Worm (Caenorhabditis elegans) whole organism, L4 larva: Measurements from ENCODE around the gene repo-1.

ENCODE experiments used
- F10B5.3 ChIP-seq: sonication (generic microtip); optimal IDR thresholded peaks from 2 replicates; lab custom pipeline; 2016; ENCODE audit warnings: mild to moderate bottlenecking, missing genetic modification characterization, missing compliant biosample characterization
- T26A8.4 ChIP-seq: fragments of 200-800 bp; sonication (Bioruptor generic); IDR thresholded peaks from 2 replicates; pipeline ENCODE4 v1.3.6; 2022; ENCODE audit warnings: missing genetic modification characterization, missing compliant biosample characterization
- Y48G9A.11 ChIP-seq: fragments of 200-800 bp; sonication (Bioruptor generic); IDR thresholded peaks from 2 replicates; pipeline ENCODE4 v1.3.6; 2022; ENCODE audit warnings: missing genetic modification reagents, missing genetic modification characterization, missing compliant biosample characterization
- Y75B8A.6 ChIP-seq: fragments of 200-800 bp; sonication (Bioruptor generic); IDR thresholded peaks from 2 replicates; pipeline ENCODE4 v1.3.6; 2022; ENCODE audit warnings: missing genetic modification reagents, missing genetic modification characterization, missing compliant biosample characterization
- ZK337.2 ChIP-seq: fragments of 200-800 bp; sonication (Bioruptor generic); IDR thresholded peaks from 2 replicates; pipeline ENCODE4 v1.3.6; 2022; ENCODE audit warnings: missing genetic modification reagents, missing genetic modification characterization, missing compliant biosample characterization
- aha-1 ChIP-seq: fragments of 150-350 bp; peaks from one replicate; lab custom pipeline; 2014; ENCODE audit warnings: missing biosample characterization, missing genetic modification characterization
- aly-2 ChIP-seq: sonication (generic microtip); optimal IDR thresholded peaks from 2 replicates; lab custom pipeline; 2018; ENCODE audit warnings: missing biosample characterization, missing genetic modification characterization
- attf-4 ChIP-seq: sonication (generic microtip); optimal IDR thresholded peaks from 3 replicates; lab custom pipeline; 2017; ENCODE audit warnings: missing biosample characterization, missing genetic modification characterization
- ces-1 ChIP-seq: fragments of 150-350 bp; sonication (generic microtip); optimal IDR thresholded peaks from 4 replicates; lab custom pipeline; 2014; ENCODE audit warnings: missing biosample characterization, missing genetic modification reagents, missing genetic modification characterization
- cey-2 ChIP-seq: sonication (generic microtip); optimal IDR thresholded peaks from 3 replicates; lab custom pipeline; 2017; ENCODE audit warnings: missing genetic modification characterization, mild to moderate bottlenecking, missing compliant biosample characterization, antibody characterized with exemption, borderline replicate concordance; ENCODE audit not compliant: insufficient read depth
- daf-16 ChIP-seq, 3 experiments: sonication (generic microtip); optimal IDR thresholded peaks; 2 replicates each; lab custom pipeline; 2016 to 2017; ENCODE audit warnings: missing genetic modification characterization in 3 of 3, missing genetic modification reagents in 3 of 3, mild to moderate bottlenecking in 2 of 3, missing compliant biosample characterization in 2 of 3, missing biosample characterization in 1 of 3, moderate library complexity in 1 of 3
- daf-8 ChIP-seq: fragments of 200-800 bp; sonication (Bioruptor generic); IDR thresholded peaks from 2 replicates; pipeline ENCODE4 v1.3.6; 2022; ENCODE audit warnings: missing genetic modification characterization, missing compliant biosample characterization
- dmd-6 ChIP-seq: fragments of 200-800 bp; sonication (Bioruptor generic); IDR thresholded peaks from 2 replicates; pipeline ENCODE4 v1.3.6; 2022; ENCODE audit warnings: missing genetic modification reagents, missing genetic modification characterization, missing compliant biosample characterization
- dpl-1 ChIP-seq: fragments of 150-350 bp; optimal IDR thresholded peaks from 2 replicates; lab custom pipeline; 2014; ENCODE audit warnings: missing biosample characterization, missing genetic modification reagents, missing genetic modification characterization
- dve-1 ChIP-seq: sonication (generic microtip); optimal IDR thresholded peaks from 2 replicates; lab custom pipeline; 2017; ENCODE audit warnings: antibody characterized with exemption, mild to moderate bottlenecking, missing genetic modification characterization, missing compliant biosample characterization; ENCODE audit not compliant: insufficient read depth
- egl-27 ChIP-seq: sonication (generic microtip); optimal IDR thresholded peaks from 3 replicates; lab custom pipeline; 2017; ENCODE audit warnings: missing biosample characterization, missing genetic modification reagents, missing genetic modification characterization
- egl-43 ChIP-seq: fragments of 200-800 bp; sonication (Bioruptor generic); IDR thresholded peaks from 2 replicates; pipeline ENCODE4 v1.3.6; 2022; ENCODE audit warnings: missing genetic modification reagents, missing genetic modification characterization, missing compliant biosample characterization
- fos-1 ChIP-seq: fragments of 150-350 bp; optimal IDR thresholded peaks from 2 replicates; lab custom pipeline; 2014; ENCODE audit warnings: missing biosample characterization, missing genetic modification characterization
- hif-1 ChIP-seq, 2 experiments: sonication (generic microtip); optimal IDR thresholded peaks; 2 replicates each; lab custom pipeline; 2016 to 2017; ENCODE audit warnings: missing compliant biosample characterization in 2 of 2, missing genetic modification characterization in 2 of 2, missing genetic modification reagents in 2 of 2, missing genotype in 2 of 2, mild to moderate bottlenecking in 1 of 2
- hlh-11 ChIP-seq: fragments of 200-800 bp; sonication (Bioruptor generic); optimal IDR thresholded peaks from 2 replicates; lab custom pipeline; 2018; ENCODE audit warnings: mild to moderate bottlenecking, missing genetic modification characterization, missing compliant biosample characterization
- hlh-30 ChIP-seq: sonication (generic microtip); optimal IDR thresholded peaks from 2 replicates; lab custom pipeline; 2017; ENCODE audit warnings: antibody characterized with exemption, mild to moderate bottlenecking, missing genetic modification characterization, missing compliant biosample characterization; ENCODE audit not compliant: insufficient read depth
- lin-1 ChIP-seq: fragments of 200-800 bp; sonication (Bioruptor generic); IDR thresholded peaks from 2 replicates; pipeline ENCODE4 v1.3.6; 2022; ENCODE audit warnings: missing genetic modification reagents, missing genetic modification characterization, missing compliant biosample characterization
- lin-15B ChIP-seq: fragments of 150-350 bp; sonication (generic microtip); optimal IDR thresholded peaks from 3 replicates; lab custom pipeline; 2014; ENCODE audit warnings: missing biosample characterization, missing genetic modification characterization
- lir-3 ChIP-seq: sonication (generic microtip); optimal IDR thresholded peaks from 2 replicates; lab custom pipeline; 2016; ENCODE audit warnings: mild to moderate bottlenecking, missing genetic modification characterization, missing compliant biosample characterization
- lsy-2 ChIP-seq, 2 experiments: fragments of 150-350 bp in 1 of 2; sonication (generic microtip) in 1 of 2; optimal IDR thresholded peaks; 2 replicates each; lab custom pipeline; 2014 to 2017; ENCODE audit warnings: missing biosample characterization in 2 of 2, missing genetic modification characterization in 2 of 2
- madf-9 ChIP-seq: fragments of 200-800 bp; sonication (Bioruptor generic); conservative IDR thresholded peaks from 2 replicates; pipeline ENCODE4 v1.3.6; 2022; ENCODE audit warnings: missing genetic modification reagents, missing genetic modification characterization, missing compliant biosample characterization
- mxl-3 ChIP-seq: fragments of 200-800 bp; sonication (Bioruptor generic); optimal IDR thresholded peaks from 2 replicates; lab custom pipeline; 2018; ENCODE audit warnings: mild to moderate bottlenecking, missing genetic modification characterization, missing compliant biosample characterization
- nhr-10 ChIP-seq: fragments of 150-350 bp; optimal IDR thresholded peaks from 2 replicates; lab custom pipeline; 2014; ENCODE audit warnings: missing biosample characterization, missing genetic modification characterization
- nhr-111 ChIP-seq: fragments of 200-800 bp; sonication (Bioruptor generic); optimal IDR thresholded peaks from 2 replicates; lab custom pipeline; 2018; ENCODE audit warnings: mild to moderate bottlenecking, missing genetic modification characterization, missing compliant biosample characterization
- nhr-237 ChIP-seq: sonication (generic microtip); optimal IDR thresholded peaks from 2 replicates; lab custom pipeline; 2017; ENCODE audit warnings: missing biosample characterization, missing genetic modification characterization
- nhr-25 ChIP-seq: sonication (generic microtip); optimal IDR thresholded peaks from 2 replicates; lab custom pipeline; 2017; ENCODE audit warnings: missing genetic modification characterization, mild to moderate bottlenecking, missing compliant biosample characterization, antibody characterized with exemption, moderate library complexity, borderline replicate concordance; ENCODE audit not compliant: insufficient read depth
- nhr-28 ChIP-seq: fragments of 150-350 bp; optimal IDR thresholded peaks from 2 replicates; lab custom pipeline; 2014; ENCODE audit warnings: missing biosample characterization, missing genetic modification characterization
- nhr-41 ChIP-seq: fragments of 200-800 bp; sonication (Bioruptor generic); IDR thresholded peaks from 2 replicates; pipeline ENCODE4 v1.3.6; 2022; ENCODE audit warnings: missing genetic modification reagents, missing genetic modification characterization, missing compliant biosample characterization
- nhr-42 ChIP-seq: fragments of 200-800 bp; sonication (Bioruptor generic); IDR thresholded peaks from 2 replicates; pipeline ENCODE4 v1.3.6; 2022; ENCODE audit warnings: missing genetic modification characterization, missing compliant biosample characterization
- nhr-6 ChIP-seq: fragments of 150-350 bp; optimal IDR thresholded peaks from 2 replicates; lab custom pipeline; 2014; ENCODE audit warnings: missing biosample characterization, missing genetic modification characterization
- nhr-77 ChIP-seq: fragments of 150-350 bp; optimal IDR thresholded peaks from 2 replicates; lab custom pipeline; 2014; ENCODE audit warnings: missing biosample characterization, missing genetic modification characterization
- pqm-1 ChIP-seq: sonication (generic microtip); optimal IDR thresholded peaks from 2 replicates; lab custom pipeline; 2017; ENCODE audit warnings: missing biosample characterization, missing genetic modification characterization
- rbr-2 ChIP-seq: sonication (generic microtip); optimal IDR thresholded peaks from 2 replicates; lab custom pipeline; 2016; ENCODE audit warnings: missing genotype, missing genetic modification characterization, missing compliant biosample characterization
- saeg-2 ChIP-seq: fragments of 200-800 bp; sonication (Bioruptor generic); IDR thresholded peaks from 2 replicates; pipeline ENCODE4 v1.3.6; 2022; ENCODE audit warnings: missing genetic modification reagents, missing genetic modification characterization, missing compliant biosample characterization
- tra-1 ChIP-seq: fragments of 200-800 bp; sonication (Bioruptor generic); IDR thresholded peaks from 2 replicates; pipeline ENCODE4 v1.3.6; 2022; ENCODE audit warnings: missing genetic modification reagents, missing genetic modification characterization, missing compliant biosample characterization
- unc-62 ChIP-seq, 3 experiments: fragments of 150-350 bp in 1 of 3; sonication (generic microtip); optimal IDR thresholded peaks in 2 of 3; peaks in 1 of 3; 1 replicate in 1 of 3; 2 replicates in 2 of 3; lab custom pipeline; 2014 to 2017; ENCODE audit warnings: missing biosample characterization in 3 of 3, missing genetic modification characterization in 3 of 3, missing genetic modification reagents in 3 of 3, missing genotype in 1 of 3
- zfp-2 ChIP-seq: sonication (generic microtip); optimal IDR thresholded peaks from 2 replicates; lab custom pipeline; 2016; ENCODE audit warnings: mild to moderate bottlenecking, missing genetic modification characterization, missing compliant biosample characterization

The repo-1 gene

DNA sequence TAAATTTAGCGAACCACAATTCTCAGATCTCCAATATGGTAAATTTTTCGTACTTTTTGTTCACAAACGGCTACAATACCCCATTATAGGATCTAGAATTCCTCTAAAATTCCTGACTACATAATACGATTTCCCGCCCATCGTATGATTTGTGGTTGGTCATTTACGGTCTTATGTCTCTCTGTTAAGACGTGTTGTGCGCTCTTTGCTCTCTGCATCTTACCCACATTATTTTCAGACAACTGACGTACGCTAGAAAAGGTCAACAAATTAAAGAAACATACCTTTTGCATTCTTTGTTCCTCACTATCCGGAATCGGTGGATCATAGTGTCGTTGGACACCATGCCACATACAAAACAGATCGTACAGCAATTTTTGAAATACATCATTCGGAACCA is 41.2 kb upstream of the repo-1 start:
- TF ChIP-seq nhr-42 (GFP tag; lab: Robert Waterston, UW) (no peak), hlh-11 (tag; lab: Kevin White, UChicago) (peak; percentile 43), daf-16 (GFP tag; optimal IDR thresholded peaks at IDR 0.05; lab: Kevin White, UChicago) (no peak), daf-16 (tag; optimal IDR thresholded peaks at IDR 0.05; lab: Kevin White, UChicago) (peak; percentile 52), pqm-1 (tag; lab: Kevin White, UChicago) (peak; percentile 13), nhr-111 (GFP tag; lab: Kevin White, UChicago) (no peak), nhr-77 (peak; percentile 60), attf-4 (tag; lab: Kevin White, UChicago) (no peak), ZK337.2 (GFP tag; lab: Robert Waterston, UW) (no peak), hlh-30 (peak; percentile 11), lin-1 (GFP tag; lab: Robert Waterston, UW) (no peak), cey-2 (no peak), fos-1 (tag; lab: Kevin White, UChicago) (no peak), saeg-2 (GFP tag; lab: Robert Waterston, UW) (no peak), egl-27 (no peak), Y75B8A.6 (GFP tag; lab: Robert Waterston, UW) (no peak), madf-9 (GFP tag; lab: Robert Waterston, UW) (no peak), rbr-2 (tag; lab: Kevin White, UChicago) (no peak), nhr-28 (tag; lab: Kevin White, UChicago) (peak; percentile 90), dve-1 (tag; lab: Kevin White, UChicago) (peak; percentile 30), unc-62 (GFP tag; optimal IDR thresholded peaks at IDR 0.05 in 1 of 2; lab: Kevin White, UChicago) (no peak), unc-62 (tag; optimal IDR thresholded peaks at IDR 0.05; lab: Kevin White, UChicago) (no peak), dmd-6 (GFP tag; lab: Robert Waterston, UW) (peak; percentile 41; the same call in 1 of the 2 replicates), F10B5.3 (tag; lab: Kevin White, UChicago) (no peak), ces-1 (GFP tag; lab: Kevin White, UChicago) (no peak), tra-1 (GFP tag; lab: Robert Waterston, UW) (no peak)

- TF ChIP-seq dpl-1 (GFP tag; lab: Kevin White, UChicago): peak; percentile 3
- peak; percentile 69 for TF ChIP-seq nhr-28 (tag; lab: Kevin White, UChicago)
- TF ChIP-seq hlh-11 (tag; lab: Kevin White, UChicago): peak; percentile 25
- no peak for TF ChIP-seq lin-15B (tag; lab: Kevin White, UChicago)
- peak; percentile 48 for TF ChIP-seq pqm-1 (tag; lab: Kevin White, UChicago)
- peak in 1 of 2 experiments; percentile 6 for TF ChIP-seq lsy-2 (tag; optimal IDR thresholded peaks at IDR 0.05; lab: Kevin White, UChicago)
- TF ChIP-seq dve-1 (tag; lab: Kevin White, UChicago): peak; percentile 6
- no peak for TF ChIP-seq nhr-25 (tag; lab: Kevin White, UChicago)
These were observed 39.2 kb upstream of the repo-1 start for ce11 chrIV:12044844-12045738.

DNA sequence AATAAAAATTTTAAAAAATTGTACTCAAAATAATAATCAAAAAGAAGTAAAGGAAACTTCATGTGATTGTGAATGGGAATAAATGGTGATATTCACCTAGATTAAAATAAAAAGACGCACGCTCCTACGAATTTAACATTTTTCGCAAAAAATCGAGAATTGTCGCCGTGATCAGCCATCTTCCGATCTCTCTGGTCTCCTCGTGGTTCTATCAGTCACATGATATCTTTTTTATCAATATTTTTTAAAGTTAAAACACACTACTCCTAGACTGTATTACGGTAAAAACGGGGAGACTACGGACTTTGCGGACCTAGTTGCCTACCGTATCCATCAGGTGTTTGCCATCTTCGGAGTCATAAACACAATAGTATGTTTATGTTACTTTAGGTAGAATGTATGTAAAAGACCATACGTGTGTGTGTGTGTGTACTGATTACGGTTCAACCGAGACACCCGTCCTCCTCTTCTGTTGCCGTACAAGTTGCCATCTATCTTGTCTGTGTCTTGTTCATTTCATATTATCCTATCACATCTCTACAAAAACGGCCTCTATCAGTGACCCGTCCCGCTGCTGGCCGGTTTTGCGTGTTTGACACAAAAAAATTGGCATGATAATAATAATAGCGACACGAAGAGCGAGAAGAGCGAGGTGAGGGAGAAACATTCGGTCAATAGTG is 37.6 kb upstream of the repo-1 start, which contains the start of gene T12G3.2:
Gene T12G3.2 (minus strand): TSS at position 444 of the 680 bp plus-strand sequence.
- TF ChIP-seq pqm-1 (tag; lab: Kevin White, UChicago) (peak; percentile 91), nhr-77 (peak; percentile 64), rbr-2 (tag; lab: Kevin White, UChicago) (no peak), dmd-6 (GFP tag; lab: Robert Waterston, UW) (peak; percentile 63; the same call in 1 of the 2 replicates), lir-3 (tag; lab: Kevin White, UChicago) (no peak), aha-1 (tag; lab: Kevin White, UChicago) (peak; percentile 76), zfp-2 (no peak), dve-1 (tag; lab: Kevin White, UChicago) (peak; percentile 4), nhr-6 (peak; percentile 21), daf-8 (no peak), nhr-10 (no peak), egl-43 (GFP tag; lab: Robert Waterston, UW) (no peak), mxl-3 (GFP tag; lab: Kevin White, UChicago) (peak; percentile 71), Y48G9A.11 (GFP tag; lab: Robert Waterston, UW) (no peak), hif-1 (tag; optimal IDR thresholded peaks at IDR 0.05; lab: Kevin White, UChicago) (peak in 1 of 2 experiments; percentile 3), T26A8.4 (GFP tag; lab: Robert Waterston, UW) (0 out of 2 replicates have a peak, but pooled peaks have one; percentile 21), hlh-30 (peak; percentile 63), aly-2 (tag; lab: Kevin White, UChicago) (no peak), nhr-41 (GFP tag; lab: Robert Waterston, UW) (peak; percentile 27; the same call in 1 of the 2 replicates), nhr-237 (tag; lab: Kevin White, UChicago) (no peak)
